Worm (Caenorhabditis elegans) whole organism, L1 larva: ENCODE measurements around the gene tnt-4.
A peak's percentile ranks its signal among the peaks of the same experiment; 100 is the strongest.

Experiments used
- C04F5.9 ChIP-seq: sonication (generic microtip); optimal IDR thresholded peaks from 2 replicates; lab custom pipeline; 2016; ENCODE audit warnings: missing genetic modification characterization, missing compliant biosample characterization
- C16A3.4 ChIP-seq: fragments of 150-350 bp; optimal IDR thresholded peaks from 2 replicates; lab custom pipeline; 2014; ENCODE audit warnings: missing biosample characterization, missing genetic modification characterization
- aly-2 ChIP-seq: fragments of 150-350 bp; optimal IDR thresholded peaks from 2 replicates; lab custom pipeline; 2014; ENCODE audit warnings: missing biosample characterization, missing genetic modification characterization
- blmp-1 ChIP-seq: fragments of 150-350 bp; optimal IDR thresholded peaks from 2 replicates; lab custom pipeline; 2014; ENCODE audit warnings: missing biosample characterization, missing genetic modification characterization
- ceh-8 ChIP-seq: fragments of 200-800 bp; sonication (Bioruptor generic); optimal IDR thresholded peaks from 2 replicates; lab custom pipeline; 2018; ENCODE audit warnings: mild to moderate bottlenecking, missing genetic modification characterization, moderate library complexity, missing compliant biosample characterization
- ceh-90 ChIP-seq: sonication (generic microtip); optimal IDR thresholded peaks from 2 replicates; lab custom pipeline; 2016; ENCODE audit warnings: missing genetic modification characterization, missing compliant biosample characterization
- ces-1 ChIP-seq: fragments of 150-350 bp; optimal IDR thresholded peaks from 2 replicates; lab custom pipeline; 2014; ENCODE audit warnings: missing biosample characterization, missing genetic modification reagents, missing genetic modification characterization
- efl-1 ChIP-seq, 4 experiments: fragments of 150-350 bp; optimal IDR thresholded peaks in 3 of 4; peaks in 1 of 4; 1 replicate in 1 of 4; 2 replicates in 3 of 4; lab custom pipeline; 2014; ENCODE audit warnings: missing biosample characterization in 2 of 4, missing genetic modification characterization in 2 of 4, missing genetic modification reagents in 2 of 4
- egl-13 ChIP-seq: sonication (generic microtip); optimal IDR thresholded peaks from 2 replicates; lab custom pipeline; 2016; ENCODE audit warnings: missing genotype, missing genetic modification reagents, missing genetic modification characterization, missing compliant biosample characterization
- egl-27 ChIP-seq, 2 experiments: fragments of 150-350 bp in 1 of 2; sonication (generic microtip); optimal IDR thresholded peaks; 3 replicates each; lab custom pipeline; 2017 to 2018; ENCODE audit warnings: missing biosample characterization in 2 of 2, missing genetic modification characterization in 2 of 2, missing genetic modification reagents in 2 of 2
- elt-3 ChIP-seq, 6 experiments: fragments of 150-350 bp in 1 of 6; sonication (generic microtip); optimal IDR thresholded peaks; 2 replicates each; lab custom pipeline; 2017 to 2018; ENCODE audit warnings: missing biosample characterization in 6 of 6, missing genetic modification characterization in 6 of 6, inconsistent platforms in 1 of 6
- ets-5 ChIP-seq: fragments of 200-800 bp; sonication (Bioruptor generic); IDR thresholded peaks from 2 replicates; pipeline ENCODE4 v1.3.6; 2022; ENCODE audit warnings: missing genetic modification characterization, missing compliant biosample characterization
- fkh-10 ChIP-seq: sonication (generic microtip); optimal IDR thresholded peaks from 2 replicates; lab custom pipeline; 2017; ENCODE audit warnings: missing biosample characterization, missing genetic modification reagents, missing genetic modification characterization
- fkh-8 ChIP-seq: sonication (generic microtip); optimal IDR thresholded peaks from 2 replicates; lab custom pipeline; 2016; ENCODE audit warnings: mild to moderate bottlenecking, missing genetic modification characterization, missing compliant biosample characterization
- fos-1 ChIP-seq: fragments of 150-350 bp; optimal IDR thresholded peaks from 2 replicates; lab custom pipeline; 2014; ENCODE audit warnings: missing biosample characterization, missing genetic modification characterization
- grh-1 ChIP-seq: fragments of 200-800 bp; sonication (Bioruptor generic); IDR thresholded peaks from 2 replicates; pipeline ENCODE4 v1.3.6; 2022; ENCODE audit warnings: missing genetic modification reagents, missing genetic modification characterization, missing compliant biosample characterization
- irx-1 ChIP-seq: sonication (generic microtip); optimal IDR thresholded peaks from 2 replicates; lab custom pipeline; 2016; ENCODE audit warnings: missing genetic modification characterization, missing compliant biosample characterization
- lin-14 ChIP-seq: fragments of 200-800 bp; sonication (Bioruptor generic); optimal IDR thresholded peaks from 2 replicates; lab custom pipeline; 2018; ENCODE audit warnings: mild to moderate bottlenecking, missing genetic modification characterization, moderate library complexity, missing compliant biosample characterization
- lin-35 ChIP-seq, 2 experiments: fragments of 150-350 bp; optimal IDR thresholded peaks; 2 replicates each; lab custom pipeline; 2014; ENCODE audit warnings: missing biosample characterization in 2 of 2, missing genetic modification characterization in 2 of 2, missing genetic modification reagents in 2 of 2
- lir-3 ChIP-seq: sonication (generic microtip); optimal IDR thresholded peaks from 2 replicates; lab custom pipeline; 2016; ENCODE audit warnings: mild to moderate bottlenecking, missing genetic modification characterization, moderate library complexity, missing compliant biosample characterization; ENCODE audit not compliant: poor library complexity
- lsy-2 ChIP-seq, 2 experiments: fragments of 150-350 bp; optimal IDR thresholded peaks; 2 replicates each; lab custom pipeline; 2014; ENCODE audit warnings: missing biosample characterization in 2 of 2, missing genetic modification characterization in 2 of 2
- mdl-1 ChIP-seq, 2 experiments: fragments of 150-350 bp; optimal IDR thresholded peaks; 2 replicates each; lab custom pipeline; 2014 to 2017; ENCODE audit warnings: missing biosample characterization in 2 of 2, missing genetic modification characterization in 2 of 2, inconsistent platforms in 1 of 2
- mep-1 ChIP-seq: fragments of 150-350 bp; optimal IDR thresholded peaks from 2 replicates; lab custom pipeline; 2014; ENCODE audit warnings: missing biosample characterization, missing genetic modification characterization
- nhr-11 ChIP-seq: fragments of 150-350 bp; optimal IDR thresholded peaks from 2 replicates; lab custom pipeline; 2014; ENCODE audit warnings: missing biosample characterization, missing genetic modification characterization
- nhr-19 ChIP-seq: fragments of 200-800 bp; sonication (Bioruptor generic); conservative IDR thresholded peaks from 2 replicates; pipeline ENCODE4 v1.3.6; 2022; ENCODE audit warnings: missing genetic modification characterization, missing compliant biosample characterization
- nhr-20 ChIP-seq: sonication (generic microtip); optimal IDR thresholded peaks from 2 replicates; lab custom pipeline; 2016; ENCODE audit warnings: mild to moderate bottlenecking, missing genetic modification characterization, missing compliant biosample characterization
- nhr-237 ChIP-seq: fragments of 150-350 bp; optimal IDR thresholded peaks from 2 replicates; lab custom pipeline; 2014; ENCODE audit warnings: missing biosample characterization, missing genetic modification characterization
- nhr-47 ChIP-seq: sonication (generic microtip); optimal IDR thresholded peaks from 2 replicates; lab custom pipeline; 2016; ENCODE audit warnings: mild to moderate bottlenecking, missing genetic modification characterization, moderate library complexity, missing compliant biosample characterization
- nhr-71 ChIP-seq: sonication (generic microtip); optimal IDR thresholded peaks from 2 replicates; lab custom pipeline; 2016; ENCODE audit warnings: mild to moderate bottlenecking, missing genetic modification characterization, moderate library complexity, missing compliant biosample characterization
- nhr-76 ChIP-seq: sonication (generic microtip); optimal IDR thresholded peaks from 2 replicates; lab custom pipeline; 2017; ENCODE audit warnings: missing biosample characterization, missing genetic modification characterization
- nhr-77 ChIP-seq: fragments of 150-350 bp; optimal IDR thresholded peaks from 2 replicates; lab custom pipeline; 2014; ENCODE audit warnings: missing biosample characterization, missing genetic modification characterization
- nhr-90 ChIP-seq: sonication (generic microtip); optimal IDR thresholded peaks from 2 replicates; lab custom pipeline; 2016; ENCODE audit warnings: mild to moderate bottlenecking, missing genetic modification characterization, missing compliant biosample characterization; ENCODE audit not compliant: poor library complexity
- pax-3 ChIP-seq: fragments of 200-800 bp; sonication (Bioruptor generic); optimal IDR thresholded peaks from 2 replicates; lab custom pipeline; 2018; ENCODE audit warnings: mild to moderate bottlenecking, missing genetic modification characterization, moderate library complexity, missing compliant biosample characterization
- pqm-1 ChIP-seq: sonication (generic microtip); optimal IDR thresholded peaks from 3 replicates; lab custom pipeline; 2017; ENCODE audit warnings: missing biosample characterization, missing genetic modification characterization
- skn-1 ChIP-seq: fragments of 150-350 bp; optimal IDR thresholded peaks from 2 replicates; lab custom pipeline; 2014; ENCODE audit warnings: missing biosample characterization, missing genetic modification characterization
- snpc-4 ChIP-seq: fragments of 150-350 bp; optimal IDR thresholded peaks from 2 replicates; lab custom pipeline; 2014; ENCODE audit warnings: missing biosample characterization, missing genetic modification characterization
- snu-23 ChIP-seq: sonication (generic microtip); optimal IDR thresholded peaks from 2 replicates; lab custom pipeline; 2016; ENCODE audit warnings: missing genetic modification characterization, missing compliant biosample characterization
- sup-37 ChIP-seq: fragments of 200-800 bp; sonication (Bioruptor generic); optimal IDR thresholded peaks from 2 replicates; lab custom pipeline; 2018; ENCODE audit warnings: mild to moderate bottlenecking, missing genetic modification characterization, missing compliant biosample characterization
- swsn-7 ChIP-seq: sonication (generic microtip); optimal IDR thresholded peaks from 2 replicates; lab custom pipeline; 2016; ENCODE audit warnings: missing genetic modification characterization, missing compliant biosample characterization
- tlp-1 ChIP-seq: fragments of 150-350 bp; optimal IDR thresholded peaks from 2 replicates; lab custom pipeline; 2014; ENCODE audit warnings: missing biosample characterization, missing genetic modification characterization
- unc-130 ChIP-seq: fragments of 150-350 bp; optimal IDR thresholded peaks from 2 replicates; lab custom pipeline; 2017; ENCODE audit warnings: missing biosample characterization, missing genetic modification characterization, inconsistent platforms
- unc-30 ChIP-seq: sonication (generic microtip); optimal IDR thresholded peaks from 2 replicates; lab custom pipeline; 2017; ENCODE audit warnings: missing biosample characterization, missing genetic modification characterization
- unc-86 ChIP-seq: sonication (generic microtip); optimal IDR thresholded peaks from 2 replicates; lab custom pipeline; 2016; ENCODE audit warnings: missing genetic modification characterization, missing compliant biosample characterization
- unc-98 ChIP-seq: fragments of 200-800 bp; sonication (Bioruptor generic); IDR thresholded peaks from 2 replicates; pipeline ENCODE4 v1.3.6; 2022; ENCODE audit warnings: missing genetic modification characterization, missing compliant biosample characterization

The tnt-4 gene

ce11 chrV:1961453-1961852 is 31.3 kb downstream of the tnt-4 start, which contains the start of gene Y40B10B.1:
Gene Y40B10B.1, minus strand, starts transcription at chrV:1961553.
- TF ChIP-seq pqm-1 (tag; lab: Kevin White, UChicago) (no peak), snpc-4 (no peak), ets-5 (GFP tag; lab: Robert Waterston, UW) (no peak), pax-3 (tag; lab: Kevin White, UChicago) (no peak), sup-37 (GFP tag; lab: Kevin White, UChicago) (no peak), nhr-90 (no peak), snu-23 (GFP tag; lab: Kevin White, UChicago) (no peak)

- TF ChIP-seq C16A3.4 (tag; lab: Kevin White, UChicago): no peak
Measured at ce11 chrV:1957110-1957509, 35.6 kb downstream of the tnt-4 start, which contains the start of gene fipr-25. Gene fipr-25, plus strand, starts transcription at chrV:1957410.

ce11 chrV:1955246-1955645 is 37.5 kb downstream of the tnt-4 start:
- TF ChIP-seq ces-1 (no peak), nhr-20 (no peak), unc-130 (tag; lab: Kevin White, UChicago) (no peak), nhr-19 (GFP tag; lab: Robert Waterston, UW) (no peak), grh-1 (no peak), pax-3 (tag; lab: Kevin White, UChicago) (no peak), aly-2 (tag; lab: Kevin White, UChicago) (no peak), irx-1 (tag; lab: Kevin White, UChicago) (no peak), fkh-10 (no peak), unc-86 (no peak), ceh-90 (tag; lab: Kevin White, UChicago) (no peak), C04F5.9 (tag; lab: Kevin White, UChicago) (no peak), lsy-2 (tag; optimal IDR thresholded peaks at IDR 0.05; lab: Kevin White, UChicago) (no peak), mep-1 (tag; lab: Kevin White, UChicago) (no peak), sup-37 (GFP tag; lab: Kevin White, UChicago) (no peak), unc-30 (tag; lab: Kevin White, UChicago) (no peak), unc-98 (no peak), skn-1 (tag; lab: Kevin White, UChicago) (no peak)

ce11 chrV:1945875-1946274 is 46.8 kb downstream of the tnt-4 start:
- TF ChIP-seq fkh-10: no peak
- peak; percentile 76 for TF ChIP-seq ceh-8
- no peak for TF ChIP-seq nhr-237
- peak; percentile 23 for TF ChIP-seq nhr-47
- TF ChIP-seq lin-14 (GFP tag; lab: Kevin White, UChicago): peak; percentile 26
- TF ChIP-seq nhr-71 (tag; lab: Kevin White, UChicago): peak; percentile 10
- TF ChIP-seq fkh-8 (tag; lab: Kevin White, UChicago): peak; percentile 53
- TF ChIP-seq egl-27 (tag; optimal IDR thresholded peaks at IDR 0.05; lab: Kevin White, UChicago): no peak
- TF ChIP-seq efl-1 (optimal IDR thresholded peaks at IDR 0.05; lab: Kevin White, UChicago): no peak
- peak in 1 of 2 experiments; percentile 88 for TF ChIP-seq efl-1 (GFP tag; optimal IDR thresholded peaks at IDR 0.05 in 1 of 2; lab: Kevin White, UChicago)

- peak; percentile 75 for TF ChIP-seq egl-13
- TF ChIP-seq nhr-90: no peak
- no peak for TF ChIP-seq pqm-1 (tag; lab: Kevin White, UChicago)
- no peak for TF ChIP-seq elt-3 (tag; optimal IDR thresholded peaks at IDR 0.05; lab: Kevin White, UChicago)
- TF ChIP-seq nhr-11: no peak
- no peak for TF ChIP-seq tlp-1
- TF ChIP-seq nhr-77 (tag; lab: Kevin White, UChicago): no peak
- TF ChIP-seq irx-1 (tag; lab: Kevin White, UChicago): peak; percentile 25
- TF ChIP-seq C16A3.4 (tag; lab: Kevin White, UChicago): no peak
- peak; percentile 91 for TF ChIP-seq fkh-8 (tag; lab: Kevin White, UChicago)
- no peak for TF ChIP-seq lir-3 (tag; lab: Kevin White, UChicago)
- TF ChIP-seq pax-3 (tag; lab: Kevin White, UChicago): peak; percentile 46
- peak in 1 of 2 experiments; percentile 24 for TF ChIP-seq lin-35 (GFP tag; optimal IDR thresholded peaks at IDR 0.05; lab: Kevin White, UChicago)
- TF ChIP-seq nhr-71 (tag; lab: Kevin White, UChicago): peak; percentile 58
- TF ChIP-seq lin-14 (GFP tag; lab: Kevin White, UChicago): peak; percentile 98
- TF ChIP-seq ceh-90 (tag; lab: Kevin White, UChicago): no peak
- no peak for TF ChIP-seq fos-1 (tag; lab: Kevin White, UChicago)
- TF ChIP-seq swsn-7 (tag; lab: Kevin White, UChicago): peak; percentile 57
- no peak for TF ChIP-seq nhr-76
- TF ChIP-seq lsy-2 (tag; optimal IDR thresholded peaks at IDR 0.05; lab: Kevin White, UChicago): peak in 1 of 2 experiments; percentile 9
- TF ChIP-seq nhr-47: peak; percentile 52
- peak in 1 of 2 experiments; percentile 20 for TF ChIP-seq efl-1 (optimal IDR thresholded peaks at IDR 0.05; lab: Kevin White, UChicago)
- TF ChIP-seq efl-1 (GFP tag; optimal IDR thresholded peaks at IDR 0.05 in 1 of 2; lab: Kevin White, UChicago): no peak
- no peak for TF ChIP-seq blmp-1 (tag; lab: Kevin White, UChicago)
- peak in 1 of 2 experiments; percentile 1 for TF ChIP-seq mdl-1 (tag; optimal IDR thresholded peaks at IDR 0.05; lab: Kevin White, UChicago)
Measured at ce11 chrV:1943465-1943864, 49.3 kb downstream of the tnt-4 start.
